Worm (Caenorhabditis elegans): ENCODE measurements around the gene cnb-1.

ce11 chrV:11424565-11424964, 49.0 kb downstream of the cnb-1 start, which contains the start of gene T26H10.2:
- no peak for TF ChIP-seq B0310.2 (tag; optimal IDR thresholded peaks at IDR 0.05)
- TF ChIP-seq ets-7 (tag; optimal IDR thresholded peaks at IDR 0.05), result no peak
- no peak for TF ChIP-seq ceh-13 (GFP tag; optimal IDR thresholded peaks at IDR 0.05)
- TF ChIP-seq flt-1 (GFP tag; IDR thresholded peaks at IDR 0.05), result no peak
- TF ChIP-seq ama-1 (optimal IDR thresholded peaks at IDR 0.05), result no peak
- no peak for TF ChIP-seq ceh-36 (tag; optimal IDR thresholded peaks at IDR 0.05)
- no peak for TF ChIP-seq tra-4 (tag; optimal IDR thresholded peaks at IDR 0.05)
- no peak for TF ChIP-seq tbx-11 (GFP tag; IDR thresholded peaks at IDR 0.05)
- no peak for TF ChIP-seq hmg-4 (GFP tag; optimal IDR thresholded peaks at IDR 0.05)
- no peak for TF ChIP-seq hmbx-1 (tag; optimal IDR thresholded peaks at IDR 0.05)

Data from whole organism, early embryonic.